Fruit fly (Drosophila melanogaster) whole organism, embryonic: ENCODE measurements around the gene CG2652.

Experiments used
- Abd-B ChIP-seq: fragments of 200-800 bp; sonication (Bioruptor generic); optimal IDR thresholded peaks from 2 replicates; lab custom pipeline; 2018; ENCODE audit warnings: missing biosample characterization, mild to moderate bottlenecking, missing genetic modification characterization, moderate library complexity
- B-H1 ChIP-seq: fragments of 200-800 bp; sonication (Bioruptor generic); IDR thresholded peaks from 3 replicates; pipeline ENCODE4 v1.3.6; 2022; ENCODE audit warnings: missing biosample characterization, missing genetic modification characterization
- Bdp1 ChIP-seq: fragments of 200-800 bp; sonication (Bioruptor generic); optimal IDR thresholded peaks from 3 replicates; lab custom pipeline; 2016; ENCODE audit warnings: missing biosample characterization, missing genetic modification characterization
- CG10209 ChIP-seq: fragments of 200-800 bp; sonication (Bioruptor generic); optimal IDR thresholded peaks from 3 replicates; lab custom pipeline; 2017; ENCODE audit warnings: missing biosample characterization, mild to moderate bottlenecking, missing genetic modification characterization, missing genetic modification reagents
- CG10462 ChIP-seq: fragments of 200-800 bp; sonication (Bioruptor generic); optimal IDR thresholded peaks from 2 replicates; lab custom pipeline; 2016; ENCODE audit warnings: missing biosample characterization, missing genetic modification characterization
- CG12155 ChIP-seq: fragments of 200-800 bp; sonication (Bioruptor generic); optimal IDR thresholded peaks from 3 replicates; lab custom pipeline; 2016; ENCODE audit warnings: missing biosample characterization, missing genetic modification characterization
- CG12219 ChIP-seq: fragments of 200-800 bp; sonication (Bioruptor generic); optimal IDR thresholded peaks from 3 replicates; lab custom pipeline; 2018; ENCODE audit warnings: missing biosample characterization, mild to moderate bottlenecking, missing genetic modification characterization
- CG12659 ChIP-seq: fragments of 200-800 bp; sonication (Bioruptor generic); optimal IDR thresholded peaks from 3 replicates; lab custom pipeline; 2017; ENCODE audit warnings: mild to moderate bottlenecking, missing biosample characterization, missing genetic modification reagents, missing genetic modification characterization
- CG12769 ChIP-seq: fragments of 200-800 bp; sonication (Bioruptor generic); optimal IDR thresholded peaks from 2 replicates; lab custom pipeline; 2019; ENCODE audit warnings: missing biosample characterization, mild to moderate bottlenecking, missing genetic modification characterization, moderate library complexity
- CG14965 ChIP-seq: fragments of 200-800 bp; sonication (Bioruptor generic); optimal IDR thresholded peaks from 2 replicates; lab custom pipeline; 2016; ENCODE audit warnings: missing biosample characterization, missing genetic modification characterization, borderline replicate concordance
- CG15011 ChIP-seq: fragments of 200-800 bp; sonication (Bioruptor generic); optimal IDR thresholded peaks from 3 replicates; lab custom pipeline; 2018; ENCODE audit warnings: missing biosample characterization, mild to moderate bottlenecking, missing genetic modification characterization
- CG18599 ChIP-seq: fragments of 200-800 bp; sonication (Bioruptor generic); optimal IDR thresholded peaks from 3 replicates; lab custom pipeline; 2017; ENCODE audit warnings: missing biosample characterization, missing genetic modification characterization, mild to moderate bottlenecking, moderate library complexity, missing genetic modification reagents
- CG18764 ChIP-seq: fragments of 200-800 bp; sonication (Bioruptor generic); optimal IDR thresholded peaks from 3 replicates; lab custom pipeline; 2016; ENCODE audit warnings: missing biosample characterization, missing genetic modification characterization
- CG2202 ChIP-seq: fragments of 200-800 bp; sonication (Bioruptor generic); optimal IDR thresholded peaks from 2 replicates; lab custom pipeline; 2018; ENCODE audit warnings: missing biosample characterization, mild to moderate bottlenecking, missing genetic modification characterization
- CG3281 ChIP-seq: fragments of 200-800 bp; sonication (Bioruptor generic); optimal IDR thresholded peaks from 3 replicates; lab custom pipeline; 2017; ENCODE audit warnings: missing biosample characterization, mild to moderate bottlenecking, missing genetic modification characterization
- CG8478 ChIP-seq: fragments of >200 bp; optimal IDR thresholded peaks from 2 replicates; lab custom pipeline; 2018
- Chrac-16 ChIP-seq: fragments of 200-800 bp; sonication (Bioruptor generic); optimal IDR thresholded peaks from 3 replicates; lab custom pipeline; 2016; ENCODE audit warnings: missing biosample characterization, missing genetic modification characterization
- Eip74EF ChIP-seq, 2 experiments: fragments of 200-800 bp in 1 of 2; fragments of >200 bp in 1 of 2; sonication (Bioruptor generic) in 1 of 2; optimal IDR thresholded peaks; 2 replicates each; lab custom pipeline; 2017 to 2019; ENCODE audit warnings: missing biosample characterization in 2 of 2, missing genetic modification characterization in 2 of 2, mild to moderate bottlenecking in 1 of 2, moderate library complexity in 1 of 2
- HLHmδ ChIP-seq: fragments of 200-800 bp; sonication (Bioruptor generic); optimal IDR thresholded peaks from 2 replicates; lab custom pipeline; 2018; ENCODE audit warnings: missing biosample characterization, mild to moderate bottlenecking, missing genetic modification characterization, moderate library complexity
- Hr39 ChIP-seq: fragments of >200 bp; optimal IDR thresholded peaks from 2 replicates; lab custom pipeline; 2017
- Lhr ChIP-seq: fragments of 200-800 bp; sonication (Bioruptor generic); optimal IDR thresholded peaks from 3 replicates; lab custom pipeline; 2017; ENCODE audit warnings: mild to moderate bottlenecking, missing biosample characterization, missing genetic modification reagents, missing genetic modification characterization
- Mad ChIP-seq: fragments of 200-800 bp; sonication (Bioruptor generic); optimal IDR thresholded peaks from 2 replicates; lab custom pipeline; 2016; ENCODE audit warnings: missing biosample characterization, missing genetic modification characterization
- Nf-YA ChIP-seq: fragments of 200-800 bp; sonication (Bioruptor generic); IDR thresholded peaks from 2 replicates; pipeline ENCODE4 v1.3.6; 2022; ENCODE audit warnings: missing biosample characterization, missing genetic modification characterization
- Nf-YC ChIP-seq: fragments of 200-800 bp; optimal IDR thresholded peaks from 3 replicates; lab custom pipeline; 2019; ENCODE audit warnings: missing biosample characterization, mild to moderate bottlenecking, missing genetic modification characterization, moderate library complexity
- Sin3A ChIP-seq: fragments of >200 bp; optimal IDR thresholded peaks from 2 replicates; lab custom pipeline; 2018
- Sox100B ChIP-seq: fragments of 200-800 bp; sonication (Bioruptor generic); optimal IDR thresholded peaks from 3 replicates; lab custom pipeline; 2018; ENCODE audit warnings: missing biosample characterization, mild to moderate bottlenecking, missing genetic modification characterization
- Stat92E ChIP-seq, 3 experiments: fragments of >200 bp in 2 of 3; fragments of 200-800 bp in 1 of 3; sonication (Bioruptor generic) in 1 of 3; optimal IDR thresholded peaks; 2 replicates each; lab custom pipeline; 2017 to 2019; ENCODE audit warnings: missing biosample characterization in 3 of 3, missing genetic modification characterization in 3 of 3, mild to moderate bottlenecking in 1 of 3, moderate library complexity in 1 of 3
- Usf ChIP-seq: fragments of 200-800 bp; sonication (Bioruptor generic); optimal IDR thresholded peaks from 2 replicates; lab custom pipeline; 2017; ENCODE audit warnings: missing genotype, missing biosample characterization, missing genetic modification characterization
- az2 ChIP-seq: fragments of 200-800 bp; sonication (Bioruptor generic); optimal IDR thresholded peaks from 3 replicates; lab custom pipeline; 2016; ENCODE audit warnings: missing biosample characterization, missing genetic modification characterization
- cg ChIP-seq: fragments of 200-800 bp; sonication (Bioruptor generic); optimal IDR thresholded peaks from 3 replicates; lab custom pipeline; 2019; ENCODE audit warnings: missing biosample characterization, mild to moderate bottlenecking, missing genetic modification characterization, moderate library complexity
- dmrt99B ChIP-seq: fragments of 200-800 bp; sonication (Bioruptor generic); optimal IDR thresholded peaks from 2 replicates; lab custom pipeline; 2018; ENCODE audit warnings: missing biosample characterization, mild to moderate bottlenecking, missing genetic modification characterization, moderate library complexity
- dpn ChIP-seq, 2 experiments: fragments of 200-800 bp; sonication (Bioruptor generic); optimal IDR thresholded peaks; 3 replicates each; lab custom pipeline; 2016; ENCODE audit warnings: missing biosample characterization in 2 of 2, missing genetic modification characterization in 2 of 2
- esg ChIP-seq: fragments of 200-800 bp; sonication (Bioruptor generic); conservative IDR thresholded peaks from 2 replicates; pipeline ENCODE4 v1.3.6; 2022; ENCODE audit warnings: missing biosample characterization, missing genetic modification characterization
- fru ChIP-seq: fragments of >200 bp; optimal IDR thresholded peaks from 2 replicates; lab custom pipeline; 2017
- gt ChIP-seq: fragments of 200-800 bp; sonication (Bioruptor generic); IDR thresholded peaks from 2 replicates; pipeline ENCODE4 v1.3.6; 2022; ENCODE audit warnings: missing biosample characterization, missing genetic modification characterization
- hb ChIP-seq: fragments of 200-800 bp; sonication (Bioruptor generic); IDR thresholded peaks from 3 replicates; pipeline ENCODE4 v1.3.6; 2022; ENCODE audit warnings: missing biosample characterization, missing genetic modification characterization; ENCODE audit not compliant: partially characterized antibody
- hbn ChIP-seq: fragments of 200-800 bp; sonication (Bioruptor generic); IDR thresholded peaks from 2 replicates; pipeline ENCODE4 v1.3.6; 2022; ENCODE audit warnings: missing biosample characterization, missing genetic modification characterization; ENCODE audit not compliant: partially characterized antibody
- her ChIP-seq: fragments of 200-800 bp; sonication (Bioruptor generic); optimal IDR thresholded peaks from 2 replicates; lab custom pipeline; 2016; ENCODE audit warnings: missing biosample characterization, missing genetic modification characterization
- insv ChIP-seq, 2 experiments: fragments of 200-800 bp; sonication (Bioruptor generic); optimal IDR thresholded peaks; 3 replicates each; lab custom pipeline; 2016 to 2018; ENCODE audit warnings: missing biosample characterization in 2 of 2, missing genetic modification characterization in 2 of 2
- jing ChIP-seq: fragments of 200-800 bp; sonication (Bioruptor generic); optimal IDR thresholded peaks from 2 replicates; lab custom pipeline; 2018; ENCODE audit warnings: missing biosample characterization, mild to moderate bottlenecking, missing genetic modification characterization
- jumu ChIP-seq: fragments of 200-800 bp; sonication (Bioruptor generic); optimal IDR thresholded peaks from 3 replicates; lab custom pipeline; 2016; ENCODE audit warnings: missing biosample characterization, missing genetic modification characterization
- kah ChIP-seq: fragments of 200-800 bp; sonication (Bioruptor generic); optimal IDR thresholded peaks from 2 replicates; lab custom pipeline; 2018; ENCODE audit warnings: missing biosample characterization, mild to moderate bottlenecking, missing genetic modification characterization
- nerfin-2 ChIP-seq: fragments of 200-800 bp; sonication (Bioruptor generic); IDR thresholded peaks from 2 replicates; pipeline ENCODE4 v1.3.6; 2022; ENCODE audit warnings: missing biosample characterization, missing genetic modification characterization; ENCODE audit not compliant: partially characterized antibody
- peb ChIP-seq: fragments of 200-800 bp; sonication (Bioruptor generic); IDR thresholded peaks from 2 replicates; pipeline ENCODE4 v1.3.6; 2022; ENCODE audit warnings: missing biosample characterization, missing genetic modification characterization
- ranshi ChIP-seq: fragments of 200-800 bp; sonication (Bioruptor generic); IDR thresholded peaks from 2 replicates; pipeline ENCODE4 v1.3.6; 2022; ENCODE audit warnings: missing biosample characterization, missing genetic modification characterization
- salm ChIP-seq: fragments of 200-800 bp; sonication (Bioruptor generic); optimal IDR thresholded peaks from 2 replicates; lab custom pipeline; 2018; ENCODE audit warnings: missing biosample characterization, mild to moderate bottlenecking, missing genetic modification characterization
- sc ChIP-seq, 3 experiments: fragments of >200 bp in 2 of 3; fragments of 200-800 bp in 1 of 3; sonication (Bioruptor generic) in 1 of 3; optimal IDR thresholded peaks; 2 replicates in 2 of 3; 3 replicates in 1 of 3; lab custom pipeline; 2017; ENCODE audit warnings: mild to moderate bottlenecking in 1 of 3, missing biosample characterization in 1 of 3, missing genetic modification characterization in 1 of 3, missing genetic modification reagents in 1 of 3
- schlank ChIP-seq: fragments of 200-800 bp; sonication (Bioruptor generic); optimal IDR thresholded peaks from 2 replicates; lab custom pipeline; 2018; ENCODE audit warnings: missing biosample characterization, mild to moderate bottlenecking, missing genetic modification characterization
- tll ChIP-seq, 2 experiments: fragments of 200-800 bp in 1 of 2; fragments of >200 bp in 1 of 2; sonication (Bioruptor generic) in 1 of 2; optimal IDR thresholded peaks; 2 replicates each; lab custom pipeline; 2017 to 2019; ENCODE audit warnings: missing biosample characterization in 2 of 2, missing genetic modification characterization in 2 of 2, mild to moderate bottlenecking in 1 of 2, moderate library complexity in 1 of 2
- trem ChIP-seq: fragments of 200-800 bp; optimal IDR thresholded peaks from 3 replicates; lab custom pipeline; 2019; ENCODE audit warnings: missing biosample characterization, mild to moderate bottlenecking, missing genetic modification characterization, moderate library complexity
- zen2 ChIP-seq: fragments of 200-800 bp; sonication (Bioruptor generic); IDR thresholded peaks from 3 replicates; pipeline ENCODE4 v1.3.6; 2022; ENCODE audit warnings: missing biosample characterization, missing genetic modification characterization; ENCODE audit not compliant: partially characterized antibody

CG2652 gene

DNA sequence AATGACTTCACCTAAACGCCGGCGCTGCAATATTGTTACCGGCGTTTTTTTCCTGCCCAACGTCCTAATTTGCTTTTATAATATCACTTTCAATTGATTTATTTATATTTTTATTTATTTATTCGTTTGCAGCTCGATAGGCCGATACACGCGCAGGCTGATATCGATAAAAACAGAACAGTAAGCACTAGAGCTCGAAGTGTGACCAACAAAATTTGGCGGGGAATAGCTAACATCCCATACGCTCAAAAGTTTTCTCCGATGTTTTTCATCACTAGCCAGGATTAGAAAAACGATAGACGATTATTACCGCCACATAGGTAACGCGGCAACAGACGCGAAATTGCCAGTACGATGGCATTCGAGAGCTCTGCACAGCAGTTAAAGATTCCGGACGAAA is 31.0 kb upstream of the CG2652 start, which contains the start of the genes CG2685 and CG2694 (continued):
- peak; percentile 45; the same call in 1 of the 3 replicates for TF ChIP-seq zen2 (GFP tag; lab: Robert Waterston, UW)
- TF ChIP-seq az2 (GFP tag; lab: Kevin White, UChicago), result no peak
- TF ChIP-seq Usf (GFP tag; lab: Kevin White, UChicago), result no peak
- no peak for TF ChIP-seq jumu (GFP tag; lab: Kevin White, UChicago)
- no peak for TF ChIP-seq CG8478 (lab: Kevin White, UChicago)
- TF ChIP-seq HLHmδ, result no peak
- TF ChIP-seq CG12769 (tag; lab: Kevin White, UChicago), result no peak
- TF ChIP-seq CG12659, result peak; percentile 55
- no peak for TF ChIP-seq CG12155 (GFP tag; lab: Kevin White, UChicago)
- no peak for TF ChIP-seq CG10209 (GFP tag; lab: Kevin White, UChicago)
- no peak for TF ChIP-seq Abd-B (GFP tag; lab: Kevin White, UChicago)
- TF ChIP-seq CG2202, result no peak
- TF ChIP-seq her (GFP tag; lab: Kevin White, UChicago), result no peak
- TF ChIP-seq CG10462 (GFP tag; lab: Kevin White, UChicago), result no peak
- TF ChIP-seq Hr39 (lab: Kevin White, UChicago), result no peak
- TF ChIP-seq dmrt99B (tag; lab: Kevin White, UChicago), result no peak
- no peak for TF ChIP-seq B-H1 (GFP tag; lab: Robert Waterston, UW)
- TF ChIP-seq jing, result no peak
- no peak for TF ChIP-seq fru (lab: Kevin White, UChicago)
- TF ChIP-seq CG18764 (GFP tag; lab: Kevin White, UChicago), result no peak
- TF ChIP-seq Nf-YA (GFP tag; lab: Robert Waterston, UW), result no peak
- TF ChIP-seq dpn (GFP tag; optimal IDR thresholded peaks at IDR 0.05; lab: Kevin White, UChicago), result no peak
- no peak for TF ChIP-seq CG12219 (GFP tag; lab: Kevin White, UChicago)
- TF ChIP-seq CG18599, result no peak
- TF ChIP-seq CG15011 (GFP tag; lab: Kevin White, UChicago), result no peak
- TF ChIP-seq salm (tag; lab: Kevin White, UChicago), result no peak
- TF ChIP-seq Mad (GFP tag; lab: Kevin White, UChicago), result no peak
- TF ChIP-seq trem (tag; lab: Kevin White, UChicago), result peak; percentile 29
- no peak for TF ChIP-seq ranshi
- TF ChIP-seq Sin3A (lab: Kevin White, UChicago), result no peak
- no peak for TF ChIP-seq kah (GFP tag; lab: Kevin White, UChicago)
- no peak for TF ChIP-seq sc (optimal IDR thresholded peaks at IDR 0.05; lab: Kevin White, UChicago)
- TF ChIP-seq sc (GFP tag; optimal IDR thresholded peaks at IDR 0.05; lab: Kevin White, UChicago), result no peak
- TF ChIP-seq esg (GFP tag; lab: Robert Waterston, UW), result no peak
- no peak for TF ChIP-seq tll (GFP tag; optimal IDR thresholded peaks at IDR 0.05; lab: Kevin White, UChicago)
- no peak for TF ChIP-seq Chrac-16 (GFP tag; lab: Kevin White, UChicago)
- TF ChIP-seq hbn (GFP tag; lab: Robert Waterston, UW), result peak; percentile 72
- no peak for TF ChIP-seq CG3281
- TF ChIP-seq insv (GFP tag; optimal IDR thresholded peaks at IDR 0.05; lab: Kevin White, UChicago), result no peak
- TF ChIP-seq Bdp1 (GFP tag; lab: Kevin White, UChicago), result no peak
- TF ChIP-seq Lhr (GFP tag; lab: Kevin White, UChicago), result peak; percentile 4
- TF ChIP-seq nerfin-2 (GFP tag; lab: Robert Waterston, UW), result peak; percentile 58; the same call in 1 of the 2 replicates
- TF ChIP-seq Nf-YC (tag; lab: Kevin White, UChicago), result no peak
- no peak for TF ChIP-seq Eip74EF (GFP tag; optimal IDR thresholded peaks at IDR 0.05; lab: Kevin White, UChicago)
- TF ChIP-seq gt (GFP tag; lab: Robert Waterston, UW), result no peak
- TF ChIP-seq cg (GFP tag; lab: Kevin White, UChicago), result no peak
- TF ChIP-seq CG14965 (GFP tag; lab: Kevin White, UChicago), result no peak
- peak; percentile 60; the same call in 1 of the 3 replicates for TF ChIP-seq hb (GFP tag; lab: Robert Waterston, UW)
- no peak for TF ChIP-seq Sox100B
- TF ChIP-seq Stat92E (GFP tag; optimal IDR thresholded peaks at IDR 0.05; lab: Kevin White, UChicago), result no peak
- TF ChIP-seq peb (GFP tag; lab: Robert Waterston, UW), result no peak
- TF ChIP-seq schlank (tag; lab: Kevin White, UChicago), result no peak
